Worm (Caenorhabditis elegans): ENCODE data around the gene C49C3.7.

- TF ChIP-seq mep-1 (tag; optimal IDR thresholded peaks at IDR 0.05) (no peak), F44E2.7 (GFP tag; IDR thresholded peaks at IDR 0.05) (no peak), ceh-82 (tag; optimal IDR thresholded peaks at IDR 0.05) (no peak), zfp-2 (tag; optimal IDR thresholded peaks at IDR 0.05) (no peak), fkh-10 (GFP tag; optimal IDR thresholded peaks at IDR 0.05) (no peak), lsy-2 (tag; optimal IDR thresholded peaks at IDR 0.05) (no peak), nhr-48 (tag; optimal IDR thresholded peaks at IDR 0.05) (no peak), dpl-1 (GFP tag; optimal IDR thresholded peaks at IDR 0.05) (no peak), nhr-237 (tag; optimal IDR thresholded peaks at IDR 0.05) (no peak), set-16 (GFP tag; IDR thresholded peaks at IDR 0.05) (no peak), Y5F2A.4 (GFP tag; optimal IDR thresholded peaks at IDR 0.05) (no peak), lin-39 (tag; optimal IDR thresholded peaks at IDR 0.05) (no peak), zag-1 (tag; optimal IDR thresholded peaks at IDR 0.05) (no peak), egl-27 (tag; optimal IDR thresholded peaks at IDR 0.05) (no peak)
Observed at ce11 chrIV:17376127-17376526, 43.8 kb downstream of the C49C3.7 start, which contains the start of gene haf-1.

Data from whole organism, L4 larva.